Worm (Caenorhabditis elegans) whole organism, early embryonic: ENCODE measurements around the gene ttyh-1.

ENCODE experiments used
- B0310.2 ChIP-seq: sonication (generic microtip); optimal IDR thresholded peaks from 2 replicates; lab custom pipeline; 2016; ENCODE audit warnings: mild to moderate bottlenecking, missing genetic modification characterization, missing compliant biosample characterization
- F13C5.2 ChIP-seq: sonication (generic microtip); optimal IDR thresholded peaks from 2 replicates; lab custom pipeline; 2017; ENCODE audit warnings: mild to moderate bottlenecking, missing genetic modification characterization, inconsistent platforms, missing compliant biosample characterization
- aly-1 ChIP-seq: sonication (generic microtip); optimal IDR thresholded peaks from 2 replicates; lab custom pipeline; 2016; ENCODE audit warnings: missing genetic modification characterization, missing compliant biosample characterization
- ama-1 ChIP-seq: fragments of 150-350 bp; optimal IDR thresholded peaks from 2 replicates; lab custom pipeline; 2014
- ceh-13 ChIP-seq: fragments of 200-800 bp; sonication (Bioruptor generic); optimal IDR thresholded peaks from 2 replicates; lab custom pipeline; 2018; ENCODE audit warnings: mild to moderate bottlenecking, missing genetic modification characterization, missing compliant biosample characterization
- ceh-36 ChIP-seq: sonication (generic microtip); optimal IDR thresholded peaks from 2 replicates; lab custom pipeline; 2016; ENCODE audit warnings: missing genetic modification characterization, inconsistent platforms, missing compliant biosample characterization
- ets-7 ChIP-seq: sonication (generic microtip); optimal IDR thresholded peaks from 2 replicates; lab custom pipeline; 2016; ENCODE audit warnings: missing genotype, missing genetic modification characterization, missing compliant biosample characterization
- flt-1 ChIP-seq: fragments of 200-800 bp; sonication (Bioruptor generic); IDR thresholded peaks from 2 replicates; pipeline ENCODE4 v1.3.6; 2022; ENCODE audit warnings: missing genetic modification characterization, missing compliant biosample characterization
- hmbx-1 ChIP-seq: sonication (generic microtip); optimal IDR thresholded peaks from 2 replicates; lab custom pipeline; 2016; ENCODE audit warnings: mild to moderate bottlenecking, missing genetic modification characterization, missing compliant biosample characterization
- hmg-4 ChIP-seq: fragments of 200-800 bp; sonication (Bioruptor generic); optimal IDR thresholded peaks from 2 replicates; lab custom pipeline; 2018; ENCODE audit warnings: mild to moderate bottlenecking, missing genetic modification characterization, missing compliant biosample characterization
- hnd-1 ChIP-seq: sonication (generic microtip); optimal IDR thresholded peaks from 2 replicates; lab custom pipeline; 2016; ENCODE audit warnings: missing genetic modification characterization, missing compliant biosample characterization
- pes-1 ChIP-seq: fragments of 200-800 bp; sonication (Bioruptor generic); IDR thresholded peaks from 2 replicates; pipeline ENCODE4 v1.3.6; 2022; ENCODE audit warnings: missing genetic modification reagents, missing genetic modification characterization, missing compliant biosample characterization
- scrt-1 ChIP-seq: fragments of 200-800 bp; sonication (Bioruptor generic); IDR thresholded peaks from 2 replicates; pipeline ENCODE4 v1.3.6; 2022; ENCODE audit warnings: missing genetic modification characterization, missing compliant biosample characterization
- sea-1 ChIP-seq: fragments of 200-800 bp; sonication (Bioruptor generic); conservative IDR thresholded peaks from 2 replicates; pipeline ENCODE4 v1.3.6; 2022; ENCODE audit warnings: missing genetic modification characterization, missing compliant biosample characterization
- tbx-11 ChIP-seq: fragments of 200-800 bp; sonication (Bioruptor generic); IDR thresholded peaks from 2 replicates; pipeline ENCODE4 v1.3.6; 2022; ENCODE audit warnings: missing genetic modification characterization, missing compliant biosample characterization
- tbx-37 ChIP-seq: fragments of 200-800 bp; sonication (Bioruptor generic); conservative IDR thresholded peaks from 2 replicates; pipeline ENCODE4 v1.3.6; 2022; ENCODE audit warnings: missing genetic modification reagents, missing genetic modification characterization, missing compliant biosample characterization
- tra-4 ChIP-seq: sonication (generic microtip); optimal IDR thresholded peaks from 2 replicates; lab custom pipeline; 2017; ENCODE audit warnings: missing genetic modification characterization, missing compliant biosample characterization

ttyh-1 gene

DNA sequence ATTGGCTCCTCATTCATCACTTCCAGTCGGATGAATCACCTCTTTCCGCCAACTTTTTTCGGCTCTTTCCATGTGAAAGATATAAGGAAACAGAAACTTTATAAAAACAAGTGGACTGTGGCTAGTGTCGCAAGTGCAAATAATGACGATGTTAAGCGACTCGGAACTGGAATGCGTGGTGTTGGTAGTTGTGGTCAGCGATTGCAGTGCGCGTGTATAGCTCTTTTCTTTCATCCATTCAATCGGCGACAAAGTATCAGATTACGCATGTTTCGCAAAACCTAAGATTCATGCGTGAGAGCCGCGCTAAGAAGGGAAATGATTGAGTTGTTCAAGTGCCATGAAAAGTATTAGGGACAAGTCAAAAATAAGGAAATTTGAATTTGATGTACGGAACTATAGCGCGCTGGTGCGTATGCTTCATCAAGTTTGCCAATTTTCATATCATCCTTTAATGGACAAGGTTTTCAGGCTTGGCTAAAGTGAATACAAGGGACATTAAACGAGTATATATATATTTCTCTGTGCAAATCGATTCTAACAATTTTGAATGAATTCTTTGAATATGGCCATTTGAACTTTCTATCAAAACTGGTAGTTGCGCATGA is 19.3 kb downstream of the ttyh-1 start:
- TF ChIP-seq pes-1 (GFP tag; lab: Robert Waterston, UW) (no peak), hnd-1 (tag; lab: Kevin White, UChicago) (no peak), tbx-37 (GFP tag; lab: Robert Waterston, UW) (no peak), scrt-1 (GFP tag; lab: Robert Waterston, UW) (no peak), F13C5.2 (tag; lab: Kevin White, UChicago) (no peak), tbx-11 (GFP tag; lab: Robert Waterston, UW) (no peak)

ce11 chrX:11392924-11393323 is 24.4 kb downstream of the ttyh-1 start, which contains the start of gene prx-12:
prx-12 (plus strand) TSS chrX:11393294.
- TF ChIP-seq hnd-1 (tag; lab: Kevin White, UChicago) (no peak), ama-1 (no peak), tra-4 (no peak), hmbx-1 (no peak), flt-1 (GFP tag; lab: Robert Waterston, UW) (no peak), ceh-13 (GFP tag; lab: Kevin White, UChicago) (no peak), tbx-37 (GFP tag; lab: Robert Waterston, UW) (no peak), pes-1 (GFP tag; lab: Robert Waterston, UW) (no peak), hmg-4 (GFP tag; lab: Kevin White, UChicago) (no peak), B0310.2 (no peak), tbx-11 (GFP tag; lab: Robert Waterston, UW) (no peak)

ce11 chrX:11400467-11401184 is 32.1 kb downstream of the ttyh-1 start:
- TF ChIP-seq ceh-36 (no peak), tra-4 (no peak), sea-1 (GFP tag; lab: Robert Waterston, UW) (no peak), tbx-37 (GFP tag; lab: Robert Waterston, UW) (no peak), hmbx-1 (no peak), F13C5.2 (tag; lab: Kevin White, UChicago) (no peak), aly-1 (no peak), scrt-1 (GFP tag; lab: Robert Waterston, UW) (no peak), hmg-4 (GFP tag; lab: Kevin White, UChicago) (no peak), hnd-1 (tag; lab: Kevin White, UChicago) (no peak), tbx-11 (GFP tag; lab: Robert Waterston, UW) (no peak), ets-7 (tag; lab: Kevin White, UChicago) (no peak), ama-1 (no peak), B0310.2 (no peak), flt-1 (GFP tag; lab: Robert Waterston, UW) (no peak), ceh-13 (GFP tag; lab: Kevin White, UChicago) (no peak), pes-1 (GFP tag; lab: Robert Waterston, UW) (no peak)

- no peak for TF ChIP-seq ama-1
- TF ChIP-seq aly-1: no peak
- no peak for TF ChIP-seq hnd-1 (tag; lab: Kevin White, UChicago)
- no peak for TF ChIP-seq ets-7 (tag; lab: Kevin White, UChicago)
- TF ChIP-seq hmg-4 (GFP tag; lab: Kevin White, UChicago): no peak
- no peak for TF ChIP-seq ceh-36
- no peak for TF ChIP-seq tbx-11 (GFP tag; lab: Robert Waterston, UW)
- no peak for TF ChIP-seq hmbx-1
- TF ChIP-seq flt-1 (GFP tag; lab: Robert Waterston, UW): no peak
Observed at ce11 chrX:11405908-11406307, 37.4 kb downstream of the ttyh-1 start, which contains the start of gene slo-2. slo-2 (minus strand) TSS chrX:11405931.

ce11 chrX:11406784-11407183 is 38.3 kb downstream of the ttyh-1 start:
- TF ChIP-seq ceh-36 (no peak), scrt-1 (GFP tag; lab: Robert Waterston, UW) (no peak), sea-1 (GFP tag; lab: Robert Waterston, UW) (no peak), hnd-1 (tag; lab: Kevin White, UChicago) (no peak), hmg-4 (GFP tag; lab: Kevin White, UChicago) (no peak), tbx-11 (GFP tag; lab: Robert Waterston, UW) (no peak), hmbx-1 (no peak), ets-7 (tag; lab: Kevin White, UChicago) (no peak), aly-1 (no peak), flt-1 (GFP tag; lab: Robert Waterston, UW) (no peak), B0310.2 (no peak), F13C5.2 (tag; lab: Kevin White, UChicago) (no peak), tbx-37 (GFP tag; lab: Robert Waterston, UW) (no peak)

ce11 chrX:11407682-11408335 is 39.3 kb downstream of the ttyh-1 start, which contains the start of gene F08B12.4:
F08B12.4 (minus strand) TSS chrX:11407732.
- TF ChIP-seq flt-1 (GFP tag; lab: Robert Waterston, UW): no peak
- TF ChIP-seq tbx-11 (GFP tag; lab: Robert Waterston, UW): no peak
- no peak for TF ChIP-seq F13C5.2 (tag; lab: Kevin White, UChicago)
- TF ChIP-seq ceh-13 (GFP tag; lab: Kevin White, UChicago): no peak
- no peak for TF ChIP-seq pes-1 (GFP tag; lab: Robert Waterston, UW)
- TF ChIP-seq B0310.2: no peak
- TF ChIP-seq sea-1 (GFP tag; lab: Robert Waterston, UW): no peak
- no peak for TF ChIP-seq ama-1
- TF ChIP-seq hnd-1 (tag; lab: Kevin White, UChicago): no peak

DNA sequence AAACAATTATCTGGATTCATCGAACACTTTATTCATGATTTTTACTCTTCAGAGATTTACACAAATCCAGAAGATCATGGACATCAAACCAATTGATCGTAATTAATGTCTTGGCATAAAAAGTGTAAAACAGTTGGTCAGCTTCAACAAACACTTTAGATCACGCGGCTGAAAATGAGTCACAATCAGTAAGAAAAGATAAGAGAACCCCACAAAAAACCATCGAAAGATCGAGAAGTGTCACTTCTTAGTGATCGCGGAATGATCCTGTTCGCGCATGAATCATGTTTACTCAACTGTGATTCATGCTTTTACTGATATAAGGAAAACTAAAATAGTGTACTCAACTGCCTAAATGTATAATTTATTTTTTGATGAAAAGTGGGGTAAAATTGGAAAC is 40.9 kb downstream of the ttyh-1 start:
- no peak for TF ChIP-seq hmg-4 (GFP tag; lab: Kevin White, UChicago)
- TF ChIP-seq aly-1: no peak
- no peak for TF ChIP-seq B0310.2
- no peak for TF ChIP-seq hnd-1 (tag; lab: Kevin White, UChicago)
- TF ChIP-seq hmbx-1: no peak
- TF ChIP-seq ceh-36: no peak
